Worm (Caenorhabditis elegans) whole organism, early embryonic: Measurements from ENCODE around the gene klc-1.

Experiments
- B0310.2 ChIP-seq: sonication (generic microtip); optimal IDR thresholded peaks from 2 replicates; lab custom pipeline; 2016; ENCODE audit warnings: mild to moderate bottlenecking, missing genetic modification characterization, missing compliant biosample characterization
- F13C5.2 ChIP-seq: sonication (generic microtip); optimal IDR thresholded peaks from 2 replicates; lab custom pipeline; 2017; ENCODE audit warnings: mild to moderate bottlenecking, missing genetic modification characterization, inconsistent platforms, missing compliant biosample characterization
- aly-1 ChIP-seq: sonication (generic microtip); optimal IDR thresholded peaks from 2 replicates; lab custom pipeline; 2016; ENCODE audit warnings: missing genetic modification characterization, missing compliant biosample characterization
- ama-1 ChIP-seq: fragments of 150-350 bp; optimal IDR thresholded peaks from 2 replicates; lab custom pipeline; 2014
- ceh-13 ChIP-seq: fragments of 200-800 bp; sonication (Bioruptor generic); optimal IDR thresholded peaks from 2 replicates; lab custom pipeline; 2018; ENCODE audit warnings: mild to moderate bottlenecking, missing genetic modification characterization, missing compliant biosample characterization
- ceh-36 ChIP-seq: sonication (generic microtip); optimal IDR thresholded peaks from 2 replicates; lab custom pipeline; 2016; ENCODE audit warnings: missing genetic modification characterization, inconsistent platforms, missing compliant biosample characterization
- ets-7 ChIP-seq: sonication (generic microtip); optimal IDR thresholded peaks from 2 replicates; lab custom pipeline; 2016; ENCODE audit warnings: missing genotype, missing genetic modification characterization, missing compliant biosample characterization
- flt-1 ChIP-seq: fragments of 200-800 bp; sonication (Bioruptor generic); IDR thresholded peaks from 2 replicates; pipeline ENCODE4 v1.3.6; 2022; ENCODE audit warnings: missing genetic modification characterization, missing compliant biosample characterization
- hmbx-1 ChIP-seq: sonication (generic microtip); optimal IDR thresholded peaks from 2 replicates; lab custom pipeline; 2016; ENCODE audit warnings: mild to moderate bottlenecking, missing genetic modification characterization, missing compliant biosample characterization
- hmg-4 ChIP-seq: fragments of 200-800 bp; sonication (Bioruptor generic); optimal IDR thresholded peaks from 2 replicates; lab custom pipeline; 2018; ENCODE audit warnings: mild to moderate bottlenecking, missing genetic modification characterization, missing compliant biosample characterization
- hnd-1 ChIP-seq: sonication (generic microtip); optimal IDR thresholded peaks from 2 replicates; lab custom pipeline; 2016; ENCODE audit warnings: missing genetic modification characterization, missing compliant biosample characterization
- pes-1 ChIP-seq: fragments of 200-800 bp; sonication (Bioruptor generic); IDR thresholded peaks from 2 replicates; pipeline ENCODE4 v1.3.6; 2022; ENCODE audit warnings: missing genetic modification reagents, missing genetic modification characterization, missing compliant biosample characterization
- scrt-1 ChIP-seq: fragments of 200-800 bp; sonication (Bioruptor generic); IDR thresholded peaks from 2 replicates; pipeline ENCODE4 v1.3.6; 2022; ENCODE audit warnings: missing genetic modification characterization, missing compliant biosample characterization
- sea-1 ChIP-seq: fragments of 200-800 bp; sonication (Bioruptor generic); conservative IDR thresholded peaks from 2 replicates; pipeline ENCODE4 v1.3.6; 2022; ENCODE audit warnings: missing genetic modification characterization, missing compliant biosample characterization
- tbx-11 ChIP-seq: fragments of 200-800 bp; sonication (Bioruptor generic); IDR thresholded peaks from 2 replicates; pipeline ENCODE4 v1.3.6; 2022; ENCODE audit warnings: missing genetic modification characterization, missing compliant biosample characterization
- tbx-37 ChIP-seq: fragments of 200-800 bp; sonication (Bioruptor generic); conservative IDR thresholded peaks from 2 replicates; pipeline ENCODE4 v1.3.6; 2022; ENCODE audit warnings: missing genetic modification reagents, missing genetic modification characterization, missing compliant biosample characterization
- tra-4 ChIP-seq: sonication (generic microtip); optimal IDR thresholded peaks from 2 replicates; lab custom pipeline; 2017; ENCODE audit warnings: missing genetic modification characterization, missing compliant biosample characterization

klc-1 gene

ce11 chrIV:11083609-11084008, at the start of gene klc-1:
TSS of gene klc-1 (plus strand) at chrIV:11083735.
- TF ChIP-seq hmg-4 (GFP tag; lab: Kevin White, UChicago) (no peak), F13C5.2 (no peak), tra-4 (tag; lab: Kevin White, UChicago) (no peak)

DNA sequence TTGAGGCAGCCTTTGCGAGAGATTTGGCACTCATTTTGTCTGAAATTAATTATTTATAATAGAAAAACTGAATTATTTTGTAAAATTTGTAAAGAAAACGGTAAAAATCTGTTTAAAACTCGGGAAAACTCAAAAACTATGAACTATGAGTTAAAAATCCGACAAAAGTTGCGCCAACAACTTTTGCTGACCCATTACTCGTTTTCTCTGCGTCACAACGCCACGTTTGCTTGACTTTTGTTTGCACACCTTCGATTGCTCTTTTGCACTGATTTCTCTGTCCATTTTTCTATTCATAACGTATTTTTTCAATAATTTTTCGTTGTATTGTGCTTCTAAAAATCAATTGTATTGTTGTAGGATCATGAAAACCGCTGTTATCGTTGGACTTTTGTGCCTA, 47.3 kb upstream of the klc-1 start, which contains the start of gene fkb-1:
TSS of gene fkb-1 (plus strand) at position 361 of the 400 bp plus-strand sequence.
- TF ChIP-seq F13C5.2, result peak; percentile 8
- TF ChIP-seq B0310.2 (tag; lab: Kevin White, UChicago), result no peak
- no peak for TF ChIP-seq ets-7
- TF ChIP-seq tbx-37 (GFP tag; lab: Robert Waterston, UW), result no peak

DNA sequence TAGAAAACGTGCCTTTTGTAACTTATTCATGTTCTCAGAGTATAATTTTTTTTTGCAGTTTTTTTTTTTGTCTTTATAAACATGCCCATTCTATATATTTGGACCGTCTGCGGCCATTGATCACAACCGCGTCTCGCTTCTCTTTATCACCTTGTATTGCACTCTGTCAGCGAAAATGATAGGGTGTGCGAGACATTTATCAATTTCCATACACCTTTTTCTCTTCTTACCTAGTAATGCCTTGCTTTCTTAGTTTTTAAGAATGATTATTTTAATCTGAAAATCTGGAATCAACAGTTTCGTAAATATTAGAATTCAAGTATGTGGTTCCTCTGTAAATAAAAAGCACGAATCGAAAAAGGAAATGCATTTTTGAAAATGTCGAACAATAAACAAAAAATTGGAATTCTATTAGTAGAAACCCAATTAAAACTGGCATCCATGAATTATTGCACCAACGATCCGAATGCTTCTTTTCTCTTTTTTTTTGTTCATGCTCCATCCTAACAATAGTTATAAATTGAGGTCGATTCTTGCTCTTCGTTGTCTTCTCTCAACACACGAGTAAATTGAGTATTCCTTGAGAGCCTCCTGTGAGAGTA, 46.3 kb upstream of the klc-1 start:
- TF ChIP-seq ceh-36 (tag; lab: Kevin White, UChicago) (no peak), F13C5.2 (no peak), ceh-13 (GFP tag; lab: Kevin White, UChicago) (no peak)

DNA sequence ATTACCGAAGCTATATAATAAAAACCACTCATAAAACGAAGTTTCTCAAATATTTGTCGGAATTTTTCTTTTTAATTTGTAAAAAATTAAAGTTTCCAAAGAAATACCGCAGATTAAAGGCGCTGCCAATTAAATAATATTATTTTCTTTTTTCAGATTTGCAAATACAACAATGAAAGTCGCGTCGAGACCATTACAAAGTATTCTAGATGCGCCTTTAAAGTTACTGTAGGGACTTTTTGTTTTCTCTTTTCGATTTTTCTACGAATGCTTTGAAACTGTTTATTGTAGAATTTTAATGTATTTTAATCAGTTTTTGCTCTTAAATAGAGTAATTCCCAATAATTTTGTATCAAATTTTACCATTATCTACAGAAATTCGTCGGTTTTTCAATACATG, 45.3 kb upstream of the klc-1 start:
- TF ChIP-seq hmbx-1 (tag; lab: Kevin White, UChicago), result no peak
- TF ChIP-seq scrt-1, result no peak
- no peak for TF ChIP-seq ceh-36 (tag; lab: Kevin White, UChicago)
- TF ChIP-seq ceh-13 (GFP tag; lab: Kevin White, UChicago), result no peak
- no peak for TF ChIP-seq flt-1
- TF ChIP-seq ama-1, result no peak

ce11 chrIV:11038618-11038664, 45.1 kb upstream of the klc-1 start, which contains the start of gene kdin-1:
TSS of gene kdin-1 (plus strand) at chrIV:11038655.
- TF ChIP-seq scrt-1 (no peak), ets-7 (no peak), B0310.2 (tag; lab: Kevin White, UChicago) (no peak), flt-1 (no peak), F13C5.2 (no peak), ceh-13 (GFP tag; lab: Kevin White, UChicago) (no peak), tbx-11 (GFP tag; lab: Robert Waterston, UW) (no peak), ama-1 (no peak), aly-1 (tag; lab: Kevin White, UChicago) (no peak), pes-1 (GFP tag; lab: Robert Waterston, UW) (no peak), hmbx-1 (tag; lab: Kevin White, UChicago) (no peak), hnd-1 (tag; lab: Kevin White, UChicago) (no peak), sea-1 (GFP tag; lab: Robert Waterston, UW) (no peak)

DNA sequence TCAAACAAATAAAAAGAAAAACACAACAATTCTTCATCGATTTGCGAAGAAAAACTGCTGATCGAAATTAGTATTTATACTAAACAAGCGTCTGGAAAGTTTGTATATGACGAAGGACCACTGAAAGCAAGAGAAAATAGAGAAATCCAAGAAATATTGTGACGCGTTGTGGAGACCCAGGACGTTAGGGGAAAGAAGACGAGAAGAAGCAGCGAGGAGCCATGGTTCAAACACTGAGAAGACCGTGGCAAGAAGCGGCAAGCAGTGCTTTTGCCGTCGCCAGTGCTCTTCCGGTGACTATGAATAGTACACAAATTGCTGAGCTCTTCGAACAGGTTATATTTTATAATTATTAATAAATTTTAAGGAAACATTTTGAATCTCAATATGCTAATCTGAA, 44.9 kb upstream of the klc-1 start:
- TF ChIP-seq tra-4 (tag; lab: Kevin White, UChicago), result no peak

- TF ChIP-seq ama-1 (no peak), tbx-11 (GFP tag; lab: Robert Waterston, UW) (no peak), flt-1 (no peak), tra-4 (tag; lab: Kevin White, UChicago) (no peak), pes-1 (GFP tag; lab: Robert Waterston, UW) (no peak)
Measured at ce11 chrIV:11044377-11044776, 39.2 kb upstream of the klc-1 start.

- TF ChIP-seq hmbx-1 (tag; lab: Kevin White, UChicago) (no peak), ceh-13 (GFP tag; lab: Kevin White, UChicago) (no peak), hmg-4 (GFP tag; lab: Kevin White, UChicago) (no peak), sea-1 (GFP tag; lab: Robert Waterston, UW) (no peak), F13C5.2 (no peak), pes-1 (GFP tag; lab: Robert Waterston, UW) (no peak), hnd-1 (tag; lab: Kevin White, UChicago) (no peak), scrt-1 (no peak), flt-1 (no peak), tbx-37 (GFP tag; lab: Robert Waterston, UW) (no peak), ama-1 (no peak), aly-1 (tag; lab: Kevin White, UChicago) (no peak), ets-7 (no peak), B0310.2 (tag; lab: Kevin White, UChicago) (no peak), ceh-36 (tag; lab: Kevin White, UChicago) (no peak), tbx-11 (GFP tag; lab: Robert Waterston, UW) (no peak), tra-4 (tag; lab: Kevin White, UChicago) (no peak)
Measured at ce11 chrIV:11048871-11049270, 34.7 kb upstream of the klc-1 start, which contains the start of gene F36H1.11. TSS of gene F36H1.11 (plus strand) at chrIV:11049171.

DNA sequence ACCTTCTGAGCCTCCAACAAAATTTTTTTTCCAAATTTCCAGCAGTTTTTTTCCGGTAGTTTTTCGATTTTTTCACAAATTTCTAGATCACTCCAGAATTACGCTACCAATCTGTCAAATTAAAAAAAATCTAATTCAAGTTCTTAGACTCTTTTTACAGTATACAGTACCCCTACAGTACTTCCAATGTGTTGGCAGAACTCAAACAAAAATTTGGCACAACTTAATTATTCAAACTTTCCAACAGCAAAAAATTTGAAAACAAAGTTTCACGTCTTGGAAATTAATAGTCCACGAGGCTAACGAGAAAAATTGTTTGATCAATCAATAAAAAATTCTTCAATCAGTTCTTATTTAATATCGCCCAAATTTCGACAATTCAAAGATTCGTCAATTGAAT, 33.7 kb upstream of the klc-1 start, which contains the start of gene F36H1.3:
TSS of gene F36H1.3 (plus strand) at position 323 of the 400 bp plus-strand sequence.
- TF ChIP-seq hnd-1 (tag; lab: Kevin White, UChicago) (no peak), tbx-11 (GFP tag; lab: Robert Waterston, UW) (no peak), ceh-36 (tag; lab: Kevin White, UChicago) (no peak), tra-4 (tag; lab: Kevin White, UChicago) (no peak), ama-1 (no peak), B0310.2 (tag; lab: Kevin White, UChicago) (no peak), sea-1 (GFP tag; lab: Robert Waterston, UW) (no peak)

DNA sequence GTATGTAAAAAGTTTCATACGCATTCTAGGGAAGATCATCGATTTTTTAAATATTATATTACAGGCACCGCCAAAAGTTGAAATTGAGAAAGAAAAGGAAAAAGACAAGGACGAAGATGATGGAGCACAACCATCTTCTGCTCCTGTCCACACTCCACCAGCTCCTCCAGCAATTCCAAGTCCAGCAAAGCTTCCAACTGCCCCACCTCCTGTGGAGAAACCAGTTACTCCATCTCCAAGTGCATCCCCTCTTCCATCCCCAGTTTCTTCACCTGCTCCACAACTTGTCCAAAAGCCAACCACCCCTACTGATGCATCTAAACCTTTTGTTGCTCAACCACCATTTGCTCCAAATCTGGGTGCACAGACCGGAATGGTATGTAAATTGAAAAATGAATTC, 31.6 kb upstream of the klc-1 start:
- TF ChIP-seq flt-1 (no peak), tbx-11 (GFP tag; lab: Robert Waterston, UW) (no peak), pes-1 (GFP tag; lab: Robert Waterston, UW) (no peak), hnd-1 (tag; lab: Kevin White, UChicago) (no peak), tra-4 (tag; lab: Kevin White, UChicago) (no peak), aly-1 (tag; lab: Kevin White, UChicago) (no peak), ama-1 (no peak), hmg-4 (GFP tag; lab: Kevin White, UChicago) (no peak)
